Worm (Caenorhabditis elegans): ENCODE results near the gene lmtr-2.
A peak's percentile ranks its signal among the peaks of the same experiment; 100 is the strongest.

The lmtr-2 gene

DNA sequence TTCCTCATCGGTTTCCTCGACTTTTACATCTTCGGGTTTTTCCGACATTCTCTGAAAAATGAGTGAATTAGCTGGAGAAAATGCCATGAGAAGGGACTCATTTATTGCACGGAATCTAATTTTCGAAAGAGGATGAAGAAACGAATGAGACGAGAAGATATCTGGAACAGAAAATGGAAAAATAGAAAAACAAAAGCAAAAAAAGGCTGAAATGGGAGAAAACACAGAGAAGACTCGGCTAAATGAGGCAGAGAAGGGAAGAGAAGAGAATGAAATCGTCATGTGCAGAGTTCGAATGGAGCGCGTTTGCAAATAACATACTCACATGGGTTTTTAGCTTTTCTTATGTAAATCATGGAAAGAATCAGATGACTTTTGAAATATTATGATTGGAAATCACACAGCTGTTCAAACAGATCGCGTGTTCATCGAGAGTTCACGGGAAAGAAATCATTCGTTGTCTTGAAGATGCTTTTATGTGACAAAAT, 3.0 kb upstream of the lmtr-2 start, which contains the start of gene Y97E10AR.6 (continued):
- no peak for TF ChIP-seq tra-1 (GFP tag; IDR thresholded peaks at IDR 0.05)
- no peak for TF ChIP-seq saeg-2 (GFP tag; IDR thresholded peaks at IDR 0.05)
- no peak for TF ChIP-seq F44E2.7 (GFP tag; IDR thresholded peaks at IDR 0.05)
- no peak for TF ChIP-seq mxl-2 (GFP tag; conservative IDR thresholded peaks at IDR 0.05)
- peak in 1 of 2 experiments; percentile 64 for TF ChIP-seq mdl-1 (tag; optimal IDR thresholded peaks at IDR 0.05)
- no peak for TF ChIP-seq lir-3 (tag; optimal IDR thresholded peaks at IDR 0.05)
- no peak for TF ChIP-seq F26F4.8 (GFP tag; conservative IDR thresholded peaks at IDR 0.05)
- TF ChIP-seq ztf-7 (tag; optimal IDR thresholded peaks at IDR 0.05) = peak; percentile 23
- no peak for TF ChIP-seq attf-4 (tag; optimal IDR thresholded peaks at IDR 0.05)
- TF ChIP-seq zip-2 (tag; optimal IDR thresholded peaks at IDR 0.05) = no peak
- TF ChIP-seq hmg-1.1 (GFP tag; IDR thresholded peaks at IDR 0.05) = 0 out of 2 replicates have a peak, but pooled peaks have one; percentile 22
- no peak for TF ChIP-seq nhr-11 (tag; optimal IDR thresholded peaks at IDR 0.05)
- TF ChIP-seq ctbp-1 (GFP tag; IDR thresholded peaks at IDR 0.05) = no peak
- TF ChIP-seq nhr-76 (tag; optimal IDR thresholded peaks at IDR 0.05) = no peak
- TF ChIP-seq arid-1 (GFP tag; conservative IDR thresholded peaks at IDR 0.05) = no peak
- no peak for TF ChIP-seq Y105C5A.15 (GFP tag; IDR thresholded peaks at IDR 0.05)
- TF ChIP-seq Y5F2A.4 (GFP tag; optimal IDR thresholded peaks at IDR 0.05) = no peak
- no peak for TF ChIP-seq F37D6.2 (tag; optimal IDR thresholded peaks at IDR 0.05)
- no peak for TF ChIP-seq ceh-32 (tag; optimal IDR thresholded peaks at IDR 0.05; ENCODE audit: poor library complexity)
- TF ChIP-seq dpl-1 (GFP tag; optimal IDR thresholded peaks at IDR 0.05) = no peak
- no peak for TF ChIP-seq D1046.2 (GFP tag; IDR thresholded peaks at IDR 0.05)
- TF ChIP-seq hif-1 (tag; optimal IDR thresholded peaks at IDR 0.05) = peak in 1 of 2 experiments; percentile 14
- no peak for TF ChIP-seq F49E8.2 (tag; optimal IDR thresholded peaks at IDR 0.05; ENCODE audit: borderline replicate concordance)
- TF ChIP-seq ceh-62 (tag; optimal IDR thresholded peaks at IDR 0.05) = no peak
- peak; percentile 43 for TF ChIP-seq nhr-28 (tag; optimal IDR thresholded peaks at IDR 0.05)
- no peak for TF ChIP-seq lin-39 (tag; optimal IDR thresholded peaks at IDR 0.05)
- TF ChIP-seq R02D3.7 (tag; optimal IDR thresholded peaks at IDR 0.05) = no peak
- TF ChIP-seq mes-2 (tag; optimal IDR thresholded peaks at IDR 0.05; ENCODE audit: poor library complexity, severe bottlenecking) = peak; percentile 47
- no peak for TF ChIP-seq Y75B8A.6 (GFP tag; IDR thresholded peaks at IDR 0.05)
- no peak for TF ChIP-seq lin-29 (GFP tag; IDR thresholded peaks at IDR 0.05)
- TF ChIP-seq nhr-237 (tag; optimal IDR thresholded peaks at IDR 0.05) = no peak
- TF ChIP-seq ztf-11 (tag; optimal IDR thresholded peaks at IDR 0.05) = no peak
- TF ChIP-seq hlh-30 (tag; optimal IDR thresholded peaks at IDR 0.05; ENCODE audit: insufficient read depth) = peak; percentile 98
- TF ChIP-seq lim-7 (GFP tag; IDR thresholded peaks at IDR 0.05) = no peak
- TF ChIP-seq skn-1 (tag; optimal IDR thresholded peaks at IDR 0.05) = no peak
- peak in 1 of 2 experiments; percentile 50 for TF ChIP-seq lsy-2 (tag; optimal IDR thresholded peaks at IDR 0.05)
- no peak for TF ChIP-seq egl-27 (tag; optimal IDR thresholded peaks at IDR 0.05)
- no peak for TF ChIP-seq nhr-25 (tag; optimal IDR thresholded peaks at IDR 0.05; ENCODE audit: borderline replicate concordance, insufficient read depth)
- no peak for TF ChIP-seq daf-8 (GFP tag; IDR thresholded peaks at IDR 0.05)
- TF ChIP-seq F10B5.3 (tag; optimal IDR thresholded peaks at IDR 0.05) = no peak
- no peak for TF ChIP-seq dmd-8 (GFP tag; IDR thresholded peaks at IDR 0.05)
- no peak for TF ChIP-seq spr-3 (GFP tag; optimal IDR thresholded peaks at IDR 0.05)
- peak; percentile 25 for TF ChIP-seq dve-1 (tag; optimal IDR thresholded peaks at IDR 0.05; ENCODE audit: insufficient read depth)
- TF ChIP-seq fos-1 (tag; optimal IDR thresholded peaks at IDR 0.05) = no peak
- TF ChIP-seq lin-15B (tag; optimal IDR thresholded peaks at IDR 0.05) = no peak
- TF ChIP-seq duxl-1 (tag; optimal IDR thresholded peaks at IDR 0.05; ENCODE audit: poor library complexity) = no peak
- TF ChIP-seq madf-5 (GFP tag; IDR thresholded peaks at IDR 0.05) = no peak
- peak; percentile 70 for TF ChIP-seq lin-38 (GFP tag; IDR thresholded peaks at IDR 0.05)
- no peak for TF ChIP-seq ZK337.2 (GFP tag; IDR thresholded peaks at IDR 0.05)
- TF ChIP-seq zfp-3 (GFP tag; conservative IDR thresholded peaks at IDR 0.05) = no peak

Data from whole organism, L4 larva.